Worm (Caenorhabditis elegans): ENCODE results near the gene Y48A6C.8.

ce11 chrIII:11077404-11077803 lies 50.0 kb downstream of the Y48A6C.8 start, which contains the start of gene str-246:
- TF ChIP-seq lin-11 (tag; optimal IDR thresholded peaks at IDR 0.05): no peak
- TF ChIP-seq Y22D7AL.16 (tag; optimal IDR thresholded peaks at IDR 0.05): no peak
- no peak for TF ChIP-seq pat-9 (tag; optimal IDR thresholded peaks at IDR 0.05)
